Worm (Caenorhabditis elegans) whole organism, L4/young adult: Measurements from ENCODE around the gene M199.9.
"Not testable (repeated sequence)": the region's sequence is repeated elsewhere in the genome, so short reads cannot be mapped to it uniquely, and the experiment has no call there.

Experiments
- dao-5 ChIP-seq: sonication (generic microtip); optimal IDR thresholded peaks from 2 replicates; lab custom pipeline; 2016; ENCODE audit warnings: missing genotype, missing genetic modification characterization, moderate library complexity, missing compliant biosample characterization
- him-1 ChIP-seq: sonication (generic microtip); optimal IDR thresholded peaks from 2 replicates; lab custom pipeline; 2016; ENCODE audit warnings: missing genotype, missing genetic modification reagents, missing genetic modification characterization, missing compliant biosample characterization

DNA sequence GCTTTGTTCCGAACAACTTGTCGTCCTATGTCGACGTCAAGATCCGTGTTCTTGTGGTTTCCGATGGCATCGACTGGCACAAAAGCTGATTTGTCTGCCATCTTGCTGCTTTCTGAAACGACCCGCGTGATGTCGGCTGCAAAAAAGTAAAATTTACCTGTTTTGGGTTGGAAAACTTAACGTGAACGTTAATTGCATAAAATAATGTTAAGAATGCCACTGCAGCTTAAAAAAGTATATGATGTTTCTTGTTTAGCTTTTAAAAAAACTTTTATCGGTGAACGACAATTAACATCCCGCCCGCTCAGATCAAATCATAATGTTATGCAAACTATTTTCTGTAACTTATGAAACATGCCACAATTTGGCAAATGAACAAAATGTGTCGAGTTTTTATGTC lies 6.3 kb upstream of the M199.9 start, which contains the start of gene M199.8:
- TF ChIP-seq him-1, dao-5 (tag; lab: Kevin White, UChicago): not testable (repeated sequence)
